Worm (Caenorhabditis elegans) whole organism, young adult: ENCODE results near the gene mth-2.

Source experiments
- K12H6.12 ChIP-seq: fragments of 200-800 bp; sonication (Bioruptor generic); optimal IDR thresholded peaks from 2 replicates; lab custom pipeline; 2018; ENCODE audit warnings: mild to moderate bottlenecking, missing genetic modification characterization, missing compliant biosample characterization
- ama-1 ChIP-seq, 3 experiments: fragments of 150-350 bp in 1 of 3; sonication (generic microtip) in 2 of 3; optimal IDR thresholded peaks; 2 replicates each; lab custom pipeline; 2014 to 2018; ENCODE audit warnings: missing biosample characterization in 2 of 3, missing genetic modification characterization in 2 of 3, missing genetic modification reagents in 2 of 3
- athp-1 ChIP-seq: sonication (generic microtip); optimal IDR thresholded peaks from 2 replicates; lab custom pipeline; 2017; ENCODE audit warnings: mild to moderate bottlenecking, missing genetic modification characterization, missing compliant biosample characterization
- him-1 ChIP-seq: sonication (generic microtip); optimal IDR thresholded peaks from 2 replicates; lab custom pipeline; 2016; ENCODE audit warnings: missing genotype, missing genetic modification reagents, missing genetic modification characterization, missing compliant biosample characterization
- nfyb-1 ChIP-seq: fragments of 200-800 bp; sonication (Bioruptor generic); IDR thresholded peaks from 2 replicates; pipeline ENCODE4 v1.3.6; 2022; ENCODE audit warnings: missing genetic modification reagents, missing genetic modification characterization, missing compliant biosample characterization
- pha-4 ChIP-seq: fragments of 150-350 bp; sonication (generic microtip); optimal IDR thresholded peaks from 2 replicates; lab custom pipeline; 2014; ENCODE audit warnings: missing biosample characterization, missing genetic modification reagents, missing genetic modification characterization
- repo-1 ChIP-seq: sonication (generic microtip); optimal IDR thresholded peaks from 2 replicates; lab custom pipeline; 2017; ENCODE audit warnings: mild to moderate bottlenecking, missing genetic modification characterization, missing compliant biosample characterization
- unc-62 ChIP-seq: fragments of 150-350 bp; optimal IDR thresholded peaks from 2 replicates; lab custom pipeline; 2014; ENCODE audit warnings: missing biosample characterization, missing genetic modification reagents, missing genetic modification characterization

- TF ChIP-seq ama-1 (optimal IDR thresholded peaks at IDR 0.05; lab: Kevin White, UChicago): no peak
- no peak for TF ChIP-seq ama-1 (GFP tag; optimal IDR thresholded peaks at IDR 0.05; lab: Kevin White, UChicago)
- no peak for TF ChIP-seq unc-62 (GFP tag; lab: Kevin White, UChicago)
- no peak for TF ChIP-seq him-1 (tag; lab: Kevin White, UChicago)
- TF ChIP-seq nfyb-1 (GFP tag; lab: Robert Waterston, UW): no peak
- no peak for TF ChIP-seq K12H6.12 (tag; lab: Kevin White, UChicago)
- no peak for TF ChIP-seq repo-1
- TF ChIP-seq athp-1 (tag; lab: Kevin White, UChicago): no peak
- TF ChIP-seq pha-4 (tag; lab: Kevin White, UChicago): no peak
Observed at ce11 chrII:4226598-4227096, 32.5 kb upstream of the mth-2 start, which contains the start of gene C16A11.4.
